Worm (Caenorhabditis elegans): Measurements from ENCODE around the gene fbxb-85.

Gene fbxb-85

ce11 chrIII:10816045-10816444 is 32.7 kb downstream of the fbxb-85 start:
- peak; percentile 90 for TF ChIP-seq pag-3 (tag; optimal IDR thresholded peaks at IDR 0.05; ENCODE audit: borderline replicate concordance, insufficient read depth)
- TF ChIP-seq tbx-2 (tag; optimal IDR thresholded peaks at IDR 0.05), result peak; percentile 24
- no peak for TF ChIP-seq fkh-10 (GFP tag; optimal IDR thresholded peaks at IDR 0.05)
- peak; percentile 60 for TF ChIP-seq rnt-1 (tag; optimal IDR thresholded peaks at IDR 0.05)
- no peak for TF ChIP-seq blmp-1 (tag; optimal IDR thresholded peaks at IDR 0.05)
- no peak for TF ChIP-seq skn-1 (tag; optimal IDR thresholded peaks at IDR 0.05)
- TF ChIP-seq mep-1 (tag; optimal IDR thresholded peaks at IDR 0.05), result peak; percentile 33
- no peak for TF ChIP-seq nhr-47 (tag; optimal IDR thresholded peaks at IDR 0.05)
- peak; percentile 68 for TF ChIP-seq snu-23 (GFP tag; optimal IDR thresholded peaks at IDR 0.05)
- peak; percentile 40 for TF ChIP-seq aly-2 (tag; optimal IDR thresholded peaks at IDR 0.05)
- peak; percentile 48 for TF ChIP-seq nhr-20 (tag; optimal IDR thresholded peaks at IDR 0.05)
- TF ChIP-seq C34B4.2 (tag; optimal IDR thresholded peaks at IDR 0.05), result no peak
- no peak for TF ChIP-seq hlh-4 (tag; optimal IDR thresholded peaks at IDR 0.05)
- TF ChIP-seq nhr-71 (tag; optimal IDR thresholded peaks at IDR 0.05), result peak; percentile 87
- TF ChIP-seq unc-130 (tag; optimal IDR thresholded peaks at IDR 0.05), result peak; percentile 53
- TF ChIP-seq isw-1 (GFP tag; IDR thresholded peaks at IDR 0.05), result no peak
- no peak for TF ChIP-seq egl-27 (tag; optimal IDR thresholded peaks at IDR 0.05)
- peak in 1 of 2 experiments; percentile 29 for TF ChIP-seq lin-35 (GFP tag; optimal IDR thresholded peaks at IDR 0.05)
- no peak for TF ChIP-seq ztf-11 (tag; optimal IDR thresholded peaks at IDR 0.05)
- no peak for TF ChIP-seq ama-1 (optimal IDR thresholded peaks at IDR 0.05)
- TF ChIP-seq fos-1 (tag; optimal IDR thresholded peaks at IDR 0.05), result no peak
- peak; percentile 61 for TF ChIP-seq nhr-19 (GFP tag; conservative IDR thresholded peaks at IDR 0.05)
- TF ChIP-seq lin-13 (GFP tag; optimal IDR thresholded peaks at IDR 0.05), result peak; percentile 30
- peak; percentile 7 for TF ChIP-seq lin-39 (tag; optimal IDR thresholded peaks at IDR 0.05)
- peak; percentile 48 to 64 for TF ChIP-seq lsy-2 (tag; optimal IDR thresholded peaks at IDR 0.05)
- TF ChIP-seq mdl-1 (tag; optimal IDR thresholded peaks at IDR 0.05), result no peak
- no peak for TF ChIP-seq efl-3 (GFP tag; optimal IDR thresholded peaks at IDR 0.05)
- TF ChIP-seq efl-1 (optimal IDR thresholded peaks at IDR 0.05), result peak; percentile 13 to 21
- TF ChIP-seq efl-1 (GFP tag; optimal IDR thresholded peaks at IDR 0.05 in 1 of 2), result peak; percentile 6 to 37
- TF ChIP-seq lin-14 (GFP tag; optimal IDR thresholded peaks at IDR 0.05), result peak; percentile 87
- TF ChIP-seq dpl-1 (GFP tag; optimal IDR thresholded peaks at IDR 0.05), result peak in 1 of 3 experiments; percentile 8
- TF ChIP-seq lir-3 (tag; optimal IDR thresholded peaks at IDR 0.05; ENCODE audit: poor library complexity), result peak; percentile 4
- peak; percentile 31 for TF ChIP-seq swsn-7 (tag; optimal IDR thresholded peaks at IDR 0.05)
- peak in 1 of 3 experiments; percentile 0 for TF ChIP-seq ceh-82 (tag; optimal IDR thresholded peaks at IDR 0.05)
- peak; percentile 19; the same call in 1 of the 2 replicates for TF ChIP-seq unc-98 (GFP tag; IDR thresholded peaks at IDR 0.05)
- peak; percentile 46 for TF ChIP-seq ztf-4 (tag; optimal IDR thresholded peaks at IDR 0.05)

ce11 chrIII:10815199-10815598 is 33.6 kb downstream of the fbxb-85 start:
- TF ChIP-seq mab-9 (GFP tag; IDR thresholded peaks at IDR 0.05) (no peak), rnt-1 (tag; optimal IDR thresholded peaks at IDR 0.05) (peak; percentile 5)

- TF ChIP-seq nhr-85 (tag) (no peak), aly-2 (tag; optimal IDR thresholded peaks at IDR 0.05) (peak; percentile 18)
Measured at ce11 chrIII:10813886-10814285, 34.9 kb downstream of the fbxb-85 start.

ce11 chrIII:10812798-10813295 is 35.9 kb downstream of the fbxb-85 start:
- TF ChIP-seq fkh-4 (tag; optimal IDR thresholded peaks at IDR 0.05; ENCODE audit: borderline replicate concordance), result no peak
- no peak for TF ChIP-seq nhr-85 (tag)
- no peak for TF ChIP-seq fkh-10 (GFP tag; optimal IDR thresholded peaks at IDR 0.05)
- no peak for TF ChIP-seq nhr-28 (tag; optimal IDR thresholded peaks at IDR 0.05)
- TF ChIP-seq unc-62 (GFP tag; optimal IDR thresholded peaks at IDR 0.05), result no peak
- TF ChIP-seq egl-27 (tag; optimal IDR thresholded peaks at IDR 0.05), result no peak
- TF ChIP-seq ceh-8 (GFP tag; optimal IDR thresholded peaks at IDR 0.05), result no peak
- no peak for TF ChIP-seq aha-1 (tag; optimal IDR thresholded peaks at IDR 0.05)
- TF ChIP-seq aly-2 (tag; optimal IDR thresholded peaks at IDR 0.05), result no peak
- no peak for TF ChIP-seq fkh-8 (tag; optimal IDR thresholded peaks at IDR 0.05)
- TF ChIP-seq egl-13 (tag; optimal IDR thresholded peaks at IDR 0.05), result no peak
